Worm (Caenorhabditis elegans): ENCODE measurements around the gene mmcm-1.

DNA sequence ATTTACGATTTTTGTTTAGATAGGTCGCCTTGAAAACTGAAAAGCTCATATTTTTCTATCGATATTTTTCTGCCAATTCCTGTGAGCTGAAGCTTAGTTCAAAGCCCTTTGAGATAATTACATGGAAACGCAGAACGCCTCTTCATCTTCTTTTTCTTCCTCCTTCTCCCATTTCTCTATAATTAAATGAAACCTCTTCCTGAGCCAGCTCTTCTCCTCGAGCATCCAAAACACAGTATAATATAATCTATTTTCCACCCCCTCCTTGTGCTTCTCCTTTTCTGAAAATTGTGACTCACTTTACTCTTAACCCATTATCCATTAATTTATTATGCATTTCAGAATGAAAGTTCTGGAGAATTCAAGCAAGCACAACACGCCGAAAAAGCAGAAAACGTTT, 48.8 kb upstream of the mmcm-1 start, which contains the start of gene F37A8.5:
- TF ChIP-seq him-1 (tag; optimal IDR thresholded peaks at IDR 0.05), result no peak
- TF ChIP-seq dao-5 (tag; optimal IDR thresholded peaks at IDR 0.05), result no peak
- TF ChIP-seq W03F9.2 (tag; optimal IDR thresholded peaks at IDR 0.05), result no peak
